Fruit fly (Drosophila melanogaster): ENCODE data around the gene CG5800.

Gene CG5800

dm6 chrX:17658207-17659118, 22.4 kb downstream of the CG5800 start (continued):
- TF ChIP-seq Aef1 (GFP tag; IDR thresholded peaks at IDR 0.05) (no peak), lab (GFP tag; optimal IDR thresholded peaks at IDR 0.05) (peak; percentile 34), sna (GFP tag; IDR thresholded peaks at IDR 0.05; ENCODE audit: partially characterized antibody) (0 out of 2 replicates have a peak, but pooled peaks have one; percentile 35), YL-1 (GFP tag; optimal IDR thresholded peaks at IDR 0.05) (no peak), CG3995 (GFP tag; optimal IDR thresholded peaks at IDR 0.05) (no peak), HLH4C (GFP tag; IDR thresholded peaks at IDR 0.05; ENCODE audit: partially characterized antibody) (no peak), repo (GFP tag; optimal IDR thresholded peaks at IDR 0.05) (no peak), CG3163 (GFP tag; optimal IDR thresholded peaks at IDR 0.05) (peak; percentile 19), CG8924 (tag; optimal IDR thresholded peaks at IDR 0.05) (no peak), bbx (GFP tag; IDR thresholded peaks at IDR 0.05; ENCODE audit: partially characterized antibody) (0 out of 2 replicates have a peak, but pooled peaks have one; percentile 25), gcm2 (GFP tag; optimal IDR thresholded peaks at IDR 0.05) (no peak), CG33557 (GFP tag; optimal IDR thresholded peaks at IDR 0.05) (no peak), Xbp1 (GFP tag; optimal IDR thresholded peaks at IDR 0.05) (no peak), her (GFP tag; optimal IDR thresholded peaks at IDR 0.05) (no peak), ATbp (GFP tag; optimal IDR thresholded peaks at IDR 0.05) (peak; percentile 50), Doc3 (GFP tag; IDR thresholded peaks at IDR 0.05; ENCODE audit: partially characterized antibody) (no peak), kni (GFP tag; optimal IDR thresholded peaks at IDR 0.05) (peak; percentile 88), sqz (GFP tag; optimal IDR thresholded peaks at IDR 0.05) (peak; percentile 4), hkb (optimal IDR thresholded peaks at IDR 0.05) (no peak), hkb (GFP tag; IDR thresholded peaks at IDR 0.05) (peak; percentile 6; the same call in 1 of the 2 replicates), CG10321 (GFP tag; IDR thresholded peaks at IDR 0.05) (peak; percentile 36; the same call in 1 of the 2 replicates), z (GFP tag; IDR thresholded peaks at IDR 0.05) (0 out of 3 replicates have a peak, but pooled peaks have one; percentile 8), CHES-1-like (GFP tag; optimal IDR thresholded peaks at IDR 0.05) (peak; percentile 22), aop (GFP tag; IDR thresholded peaks at IDR 0.05) (no peak), chinmo (GFP tag; IDR thresholded peaks at IDR 0.05; ENCODE audit: partially characterized antibody) (0 out of 4 replicates have a peak, but pooled peaks have one; percentile 66), bcd (GFP tag; optimal IDR thresholded peaks at IDR 0.05) (no peak), CG32767 (GFP tag; IDR thresholded peaks at IDR 0.05) (0 out of 2 replicates have a peak, but pooled peaks have one; percentile 34), mirr (GFP tag; optimal IDR thresholded peaks at IDR 0.05) (no peak), gcm (GFP tag; optimal IDR thresholded peaks at IDR 0.05) (no peak), CG4360 (GFP tag; IDR thresholded peaks at IDR 0.05) (peak; percentile 69), NC2α (GFP tag; optimal IDR thresholded peaks at IDR 0.05) (no peak), p53 (GFP tag; optimal IDR thresholded peaks at IDR 0.05) (no peak), CG12219 (GFP tag; optimal IDR thresholded peaks at IDR 0.05) (peak; percentile 6), kay (GFP tag; optimal IDR thresholded peaks at IDR 0.05) (no peak), CG12104 (GFP tag; optimal IDR thresholded peaks at IDR 0.05) (peak; percentile 2), CG15601 (tag; optimal IDR thresholded peaks at IDR 0.05) (peak; percentile 38), cg (GFP tag; optimal IDR thresholded peaks at IDR 0.05) (peak; percentile 74), CTCF (GFP tag; optimal IDR thresholded peaks at IDR 0.05) (no peak), CG1832 (GFP tag; optimal IDR thresholded peaks at IDR 0.05) (peak; percentile 75), rib (GFP tag; IDR thresholded peaks at IDR 0.05) (no peak), bsh (GFP tag; optimal IDR thresholded peaks at IDR 0.05) (peak in 1 of 2 experiments; percentile 3), CG2889 (GFP tag; IDR thresholded peaks at IDR 0.05) (no peak), Nf-YB (GFP tag; optimal IDR thresholded peaks at IDR 0.05) (no peak), CG15479 (GFP tag; optimal IDR thresholded peaks at IDR 0.05) (peak; percentile 35), CG33213 (GFP tag; optimal IDR thresholded peaks at IDR 0.05) (no peak), BtbVII (GFP tag; optimal IDR thresholded peaks at IDR 0.05) (peak; percentile 31), ci (GFP tag; IDR thresholded peaks at IDR 0.05) (peak; percentile 48; the same call in 1 of the 3 replicates), CG2199 (GFP tag; IDR thresholded peaks at IDR 0.05) (0 out of 3 replicates have a peak, but pooled peaks have one; percentile 24)
